Worm (Caenorhabditis elegans) whole organism, young adult: Measurements from ENCODE around the gene F55A11.8.

Experiments
- F10E7.11 ChIP-seq: sonication (generic microtip); optimal IDR thresholded peaks from 2 replicates; lab custom pipeline; 2017; ENCODE audit warnings: mild to moderate bottlenecking, missing genetic modification characterization, moderate library complexity, missing compliant biosample characterization
- F33H1.4 ChIP-seq: fragments of 200-800 bp; sonication (Bioruptor generic); IDR thresholded peaks from 2 replicates; pipeline ENCODE4 v1.3.6; 2022; ENCODE audit warnings: missing genetic modification reagents, missing genetic modification characterization, missing compliant biosample characterization
- F39B2.1 ChIP-seq: fragments of 200-800 bp; sonication (Bioruptor generic); IDR thresholded peaks from 2 replicates; pipeline ENCODE4 v1.3.6; 2022; ENCODE audit warnings: missing genetic modification reagents, missing genetic modification characterization, missing compliant biosample characterization
- F52B5.7 ChIP-seq: sonication (generic microtip); optimal IDR thresholded peaks from 2 replicates; lab custom pipeline; 2016; ENCODE audit warnings: mild to moderate bottlenecking, missing genetic modification characterization, missing compliant biosample characterization
- F57C9.4 ChIP-seq: sonication (generic microtip); optimal IDR thresholded peaks from 2 replicates; lab custom pipeline; 2017; ENCODE audit warnings: mild to moderate bottlenecking, missing genetic modification characterization, missing compliant biosample characterization
- K12H6.12 ChIP-seq: fragments of 200-800 bp; sonication (Bioruptor generic); optimal IDR thresholded peaks from 2 replicates; lab custom pipeline; 2018; ENCODE audit warnings: mild to moderate bottlenecking, missing genetic modification characterization, missing compliant biosample characterization
- T07F8.4 ChIP-seq: sonication (generic microtip); optimal IDR thresholded peaks from 2 replicates; lab custom pipeline; 2016; ENCODE audit warnings: mild to moderate bottlenecking, missing genetic modification characterization, moderate library complexity, missing compliant biosample characterization
- T26A5.8 ChIP-seq: sonication (generic microtip); optimal IDR thresholded peaks from 2 replicates; lab custom pipeline; 2016; ENCODE audit warnings: missing genetic modification characterization, missing compliant biosample characterization
- Y56A3A.18 ChIP-seq: fragments of 200-800 bp; sonication (Bioruptor generic); IDR thresholded peaks from 2 replicates; pipeline ENCODE4 v1.3.6; 2022; ENCODE audit warnings: missing genetic modification reagents, missing genetic modification characterization, missing compliant biosample characterization
- attf-6 ChIP-seq: fragments of 200-800 bp; sonication (Bioruptor generic); IDR thresholded peaks from 2 replicates; pipeline ENCODE4 v1.3.6; 2022; ENCODE audit warnings: missing genetic modification reagents, missing genetic modification characterization, missing compliant biosample characterization
- bed-1 ChIP-seq: fragments of 200-800 bp; sonication (Bioruptor generic); IDR thresholded peaks from 2 replicates; pipeline ENCODE4 v1.3.6; 2022; ENCODE audit warnings: missing genetic modification reagents, missing genetic modification characterization, missing compliant biosample characterization
- ccch-3 ChIP-seq: fragments of 200-800 bp; sonication (Bioruptor generic); optimal IDR thresholded peaks from 2 replicates; lab custom pipeline; 2018; ENCODE audit warnings: mild to moderate bottlenecking, missing genetic modification characterization, missing compliant biosample characterization
- cebp-1 ChIP-seq, 2 experiments: fragments of 200-800 bp in 1 of 2; sonication (Bioruptor generic) in 1 of 2; sonication (generic microtip) in 1 of 2; IDR thresholded peaks in 1 of 2; optimal IDR thresholded peaks in 1 of 2; 2 replicates each; pipeline versions ENCODE4 v1.3.6 to Lab custom; 2017 to 2022; ENCODE audit warnings: missing compliant biosample characterization in 2 of 2, missing genetic modification characterization in 2 of 2, mild to moderate bottlenecking in 1 of 2, missing genetic modification reagents in 1 of 2, moderate library complexity in 1 of 2
- cebp-2 ChIP-seq: fragments of 200-800 bp; sonication (Bioruptor generic); IDR thresholded peaks from 2 replicates; pipeline ENCODE4 v1.3.6; 2022; ENCODE audit warnings: missing genetic modification characterization, missing compliant biosample characterization
- ceh-100 ChIP-seq: fragments of 200-800 bp; sonication (Bioruptor generic); IDR thresholded peaks from 2 replicates; pipeline ENCODE4 v1.3.6; 2022; ENCODE audit warnings: missing genetic modification reagents, missing genetic modification characterization, missing compliant biosample characterization
- ceh-40 ChIP-seq: fragments of 200-800 bp; sonication (Bioruptor generic); IDR thresholded peaks from 2 replicates; pipeline ENCODE4 v1.3.6; 2022; ENCODE audit warnings: missing genetic modification characterization, missing compliant biosample characterization
- dpff-1 ChIP-seq: sonication (generic microtip); optimal IDR thresholded peaks from 2 replicates; lab custom pipeline; 2017; ENCODE audit warnings: mild to moderate bottlenecking, missing genetic modification characterization, missing compliant biosample characterization
- dpl-1 ChIP-seq: fragments of 150-350 bp; optimal IDR thresholded peaks from 2 replicates; lab custom pipeline; 2014; ENCODE audit warnings: missing biosample characterization, missing genetic modification reagents, missing genetic modification characterization
- efl-1 ChIP-seq: fragments of 150-350 bp; optimal IDR thresholded peaks from 2 replicates; lab custom pipeline; 2014; ENCODE audit warnings: missing biosample characterization, missing genetic modification reagents, missing genetic modification characterization
- egl-18 ChIP-seq: fragments of 200-800 bp; sonication (Bioruptor generic); IDR thresholded peaks from 2 replicates; pipeline ENCODE4 v1.3.6; 2022; ENCODE audit warnings: missing genetic modification reagents, missing genetic modification characterization, missing compliant biosample characterization
- egl-44 ChIP-seq: fragments of 200-800 bp; sonication (Bioruptor generic); IDR thresholded peaks from 2 replicates; pipeline ENCODE4 v1.3.6; 2022; ENCODE audit warnings: missing genetic modification reagents, missing genetic modification characterization, missing compliant biosample characterization
- fkh-3 ChIP-seq: sonication (generic microtip); optimal IDR thresholded peaks from 2 replicates; lab custom pipeline; 2016; ENCODE audit warnings: mild to moderate bottlenecking, missing genetic modification characterization, missing compliant biosample characterization
- gei-17 ChIP-seq: fragments of 200-800 bp; sonication (Bioruptor generic); optimal IDR thresholded peaks from 2 replicates; lab custom pipeline; 2018; ENCODE audit warnings: mild to moderate bottlenecking, missing genetic modification characterization, missing compliant biosample characterization
- hlh-12 ChIP-seq: sonication (generic microtip); optimal IDR thresholded peaks from 2 replicates; lab custom pipeline; 2016; ENCODE audit warnings: missing genetic modification characterization, missing compliant biosample characterization
- hlh-26 ChIP-seq: fragments of 200-800 bp; sonication (Bioruptor generic); conservative IDR thresholded peaks from 2 replicates; pipeline ENCODE4 v1.3.6; 2022; ENCODE audit warnings: missing genetic modification reagents, missing genetic modification characterization, missing compliant biosample characterization
- hmg-1.2 ChIP-seq: fragments of 200-800 bp; sonication (Bioruptor generic); IDR thresholded peaks from 2 replicates; pipeline ENCODE4 v1.3.6; 2022; ENCODE audit warnings: missing genetic modification reagents, missing genetic modification characterization, missing compliant biosample characterization
- let-526 ChIP-seq: fragments of 200-800 bp; sonication (Bioruptor generic); IDR thresholded peaks from 2 replicates; pipeline ENCODE4 v1.3.6; 2022; ENCODE audit warnings: missing genetic modification reagents, missing genetic modification characterization, missing compliant biosample characterization
- let-607 ChIP-seq, 2 experiments: fragments of 200-800 bp in 1 of 2; sonication (Bioruptor generic) in 1 of 2; sonication (generic microtip) in 1 of 2; optimal IDR thresholded peaks; 2 replicates each; lab custom pipeline; 2016 to 2018; ENCODE audit warnings: mild to moderate bottlenecking in 2 of 2, missing compliant biosample characterization in 2 of 2, missing genetic modification characterization in 2 of 2, moderate library complexity in 2 of 2, missing genotype in 1 of 2
- lin-40 ChIP-seq: sonication (generic microtip); optimal IDR thresholded peaks from 2 replicates; lab custom pipeline; 2016; ENCODE audit warnings: missing genetic modification characterization, mild to moderate bottlenecking, missing compliant biosample characterization, missing genotype, missing genetic modification reagents
- lir-1 ChIP-seq: fragments of 200-800 bp; sonication (Bioruptor generic); conservative IDR thresholded peaks from 2 replicates; pipeline ENCODE4 v1.3.6; 2022; ENCODE audit warnings: missing genetic modification reagents, missing genetic modification characterization, missing compliant biosample characterization
- lsy-27 ChIP-seq: sonication (generic microtip); optimal IDR thresholded peaks from 2 replicates; lab custom pipeline; 2017; ENCODE audit warnings: missing genetic modification characterization, mild to moderate bottlenecking, missing compliant biosample characterization, antibody characterized with exemption, missing genotype, borderline replicate concordance; ENCODE audit not compliant: insufficient read depth
- madf-10 ChIP-seq: sonication (generic microtip); optimal IDR thresholded peaks from 2 replicates; lab custom pipeline; 2016; ENCODE audit warnings: mild to moderate bottlenecking, missing genetic modification characterization, missing compliant biosample characterization
- nfyb-1 ChIP-seq: fragments of 200-800 bp; sonication (Bioruptor generic); IDR thresholded peaks from 2 replicates; pipeline ENCODE4 v1.3.6; 2022; ENCODE audit warnings: missing genetic modification reagents, missing genetic modification characterization, missing compliant biosample characterization
- pbrm-1 ChIP-seq: fragments of 200-800 bp; sonication (Bioruptor generic); IDR thresholded peaks from 2 replicates; pipeline ENCODE4 v1.3.6; 2022; ENCODE audit warnings: missing genetic modification reagents, missing genetic modification characterization, missing compliant biosample characterization
- pha-4 ChIP-seq: fragments of 150-350 bp; sonication (generic microtip); optimal IDR thresholded peaks from 2 replicates; lab custom pipeline; 2014; ENCODE audit warnings: missing biosample characterization, missing genetic modification reagents, missing genetic modification characterization
- snpc-1.1 ChIP-seq: sonication (generic microtip); optimal IDR thresholded peaks from 2 replicates; lab custom pipeline; 2017; ENCODE audit warnings: missing genetic modification characterization, mild to moderate bottlenecking, missing compliant biosample characterization, antibody characterized with exemption, moderate library complexity, missing genotype, missing genetic modification reagents; ENCODE audit not compliant: insufficient read depth
- snpc-4 ChIP-seq, 5 experiments: fragments of 150-350 bp in 1 of 5; sonication (generic microtip) in 4 of 5; optimal IDR thresholded peaks; 2 replicates each; lab custom pipeline; 2014 to 2018; ENCODE audit warnings: missing genetic modification characterization in 5 of 5, missing biosample characterization in 3 of 5, antibody characterized with exemption in 2 of 5, mild to moderate bottlenecking in 2 of 5, missing compliant biosample characterization in 2 of 5, missing genotype in 2 of 5, moderate library complexity in 2 of 5, missing genetic modification reagents in 1 of 5
- somi-1 ChIP-seq: fragments of 200-800 bp; sonication (Bioruptor generic); optimal IDR thresholded peaks from 2 replicates; lab custom pipeline; 2018; ENCODE audit warnings: mild to moderate bottlenecking, missing genetic modification characterization, missing compliant biosample characterization
- sptf-2 ChIP-seq: fragments of 200-800 bp; sonication (Bioruptor generic); optimal IDR thresholded peaks from 2 replicates; lab custom pipeline; 2018; ENCODE audit warnings: mild to moderate bottlenecking, missing genetic modification characterization, missing compliant biosample characterization
- tbp1 ChIP-seq: fragments of 200-800 bp; sonication (Bioruptor generic); optimal IDR thresholded peaks from 2 replicates; lab custom pipeline; 2018; ENCODE audit warnings: mild to moderate bottlenecking, missing genetic modification characterization, missing compliant biosample characterization
- tbx-9 ChIP-seq: sonication (generic microtip); optimal IDR thresholded peaks from 2 replicates; lab custom pipeline; 2016; ENCODE audit warnings: borderline replicate concordance, missing genetic modification characterization, inconsistent platforms, missing compliant biosample characterization
- tlf-1 ChIP-seq: fragments of 200-800 bp; sonication (Bioruptor generic); optimal IDR thresholded peaks from 2 replicates; lab custom pipeline; 2018; ENCODE audit warnings: mild to moderate bottlenecking, missing genetic modification characterization, missing compliant biosample characterization
- unc-130 ChIP-seq: sonication (generic microtip); optimal IDR thresholded peaks from 2 replicates; lab custom pipeline; 2016; ENCODE audit warnings: missing genetic modification reagents, missing genetic modification characterization, missing compliant biosample characterization
- unc-62 ChIP-seq: fragments of 150-350 bp; optimal IDR thresholded peaks from 2 replicates; lab custom pipeline; 2014; ENCODE audit warnings: missing biosample characterization, missing genetic modification reagents, missing genetic modification characterization
- ztf-25 ChIP-seq: fragments of 200-800 bp; sonication (Bioruptor generic); IDR thresholded peaks from 2 replicates; pipeline ENCODE4 v1.3.6; 2022; ENCODE audit warnings: missing genetic modification reagents, missing genetic modification characterization, missing compliant biosample characterization
- ztf-28 ChIP-seq: fragments of 200-800 bp; sonication (Bioruptor generic); IDR thresholded peaks from 2 replicates; pipeline ENCODE4 v1.3.6; 2022; ENCODE audit warnings: missing genetic modification reagents, missing genetic modification characterization, missing compliant biosample characterization
- ztf-3 ChIP-seq: fragments of 200-800 bp; sonication (Bioruptor generic); optimal IDR thresholded peaks from 2 replicates; lab custom pipeline; 2018; ENCODE audit warnings: mild to moderate bottlenecking, missing genetic modification characterization, missing compliant biosample characterization
- ztf-6 ChIP-seq: fragments of 200-800 bp; sonication (Bioruptor generic); IDR thresholded peaks from 2 replicates; pipeline ENCODE4 v1.3.6; 2022; ENCODE audit warnings: missing genetic modification reagents, missing genetic modification characterization, missing compliant biosample characterization

Gene F55A11.8

DNA sequence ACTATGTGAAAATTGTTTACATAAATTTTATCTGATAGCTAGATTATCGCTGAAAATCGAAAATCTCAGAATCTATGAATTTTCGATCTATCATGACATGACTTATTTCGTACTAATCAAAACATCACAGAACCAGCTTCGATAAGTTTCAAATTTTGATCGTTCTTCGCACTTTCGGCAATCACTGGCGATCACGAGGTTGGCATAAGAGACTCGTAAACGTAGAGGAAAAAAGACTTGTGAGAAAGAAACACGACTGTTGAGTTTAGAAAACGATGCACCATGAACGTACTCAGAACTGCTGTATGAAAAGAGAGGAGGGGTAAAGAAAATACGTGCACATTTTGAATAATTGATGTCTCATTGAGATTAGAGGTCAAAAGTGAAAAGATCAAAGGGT is 36.0 kb downstream of the F55A11.8 start (continued):
- TF ChIP-seq F57C9.4 (no peak), ccch-3 (GFP tag; lab: Kevin White, UChicago) (no peak), ztf-25 (GFP tag; lab: Robert Waterston, UW) (no peak), gei-17 (GFP tag; lab: Kevin White, UChicago) (no peak), tbx-9 (tag; lab: Kevin White, UChicago) (no peak), K12H6.12 (tag; lab: Kevin White, UChicago) (no peak), egl-18 (no peak), ztf-3 (no peak), dpff-1 (tag; lab: Kevin White, UChicago) (no peak), hlh-26 (no peak), F39B2.1 (GFP tag; lab: Robert Waterston, UW) (no peak), T26A5.8 (tag; lab: Kevin White, UChicago) (no peak), let-526 (peak; percentile 72; the same call in 1 of the 2 replicates), tlf-1 (GFP tag; lab: Kevin White, UChicago) (peak; percentile 65), F52B5.7 (peak; percentile 46), F33H1.4 (GFP tag; lab: Robert Waterston, UW) (no peak), lin-40 (tag; lab: Kevin White, UChicago) (peak; percentile 57), somi-1 (GFP tag; lab: Kevin White, UChicago) (peak; percentile 60), pha-4 (tag; lab: Kevin White, UChicago) (peak; percentile 62), pbrm-1 (GFP tag; lab: Robert Waterston, UW) (no peak), bed-1 (GFP tag; lab: Robert Waterston, UW) (no peak), nfyb-1 (GFP tag; lab: Robert Waterston, UW) (peak; percentile 71), hlh-12 (tag; lab: Kevin White, UChicago) (no peak), madf-10 (tag; lab: Kevin White, UChicago) (peak; percentile 45), snpc-1.1 (tag; lab: Kevin White, UChicago) (no peak), unc-130 (GFP tag; lab: Kevin White, UChicago) (no peak), cebp-2 (GFP tag; lab: Robert Waterston, UW) (no peak), let-607 (tag; optimal IDR thresholded peaks at IDR 0.05; lab: Kevin White, UChicago) (peak in 1 of 2 experiments; percentile 50), Y56A3A.18 (GFP tag; lab: Robert Waterston, UW) (no peak), ztf-28 (GFP tag; lab: Robert Waterston, UW) (no peak), F10E7.11 (tag; lab: Kevin White, UChicago) (no peak), attf-6 (GFP tag; lab: Robert Waterston, UW) (no peak), cebp-1 (GFP tag; IDR thresholded peaks at IDR 0.05; lab: Robert Waterston, UW) (no peak), cebp-1 (tag; optimal IDR thresholded peaks at IDR 0.05; lab: Kevin White, UChicago) (peak; percentile 72), fkh-3 (tag; lab: Kevin White, UChicago) (no peak), snpc-4 (GFP tag; optimal IDR thresholded peaks at IDR 0.05; lab: Kevin White, UChicago) (no peak), snpc-4 (tag; optimal IDR thresholded peaks at IDR 0.05; lab: Kevin White, UChicago) (peak in 2 of 4 experiments; percentile 17 to 22), sptf-2 (GFP tag; lab: Kevin White, UChicago) (no peak), dpl-1 (no peak), lir-1 (GFP tag; lab: Robert Waterston, UW) (no peak; the same call in 1 of the 2 replicates), hmg-1.2 (GFP tag; lab: Robert Waterston, UW) (no peak), efl-1 (GFP tag; lab: Kevin White, UChicago) (no peak), T07F8.4 (tag; lab: Kevin White, UChicago) (no peak), unc-62 (peak; percentile 3), ztf-6 (no peak), egl-44 (peak; percentile 77), lsy-27 (tag; lab: Kevin White, UChicago) (no peak), tbp1 (GFP tag; lab: Kevin White, UChicago) (peak; percentile 57), ceh-40 (GFP tag; lab: Robert Waterston, UW) (no peak), ceh-100 (GFP tag; lab: Robert Waterston, UW) (no peak)
